Fruit fly (Drosophila melanogaster) whole organism, embryonic: ENCODE results near the gene CG3198.

Source experiments
- Asciz ChIP-seq: fragments of 200-800 bp; sonication (Bioruptor generic); optimal IDR thresholded peaks from 2 replicates; lab custom pipeline; 2017; ENCODE audit warnings: missing biosample characterization, mild to moderate bottlenecking, missing genetic modification characterization, missing genetic modification reagents
- CG10321 ChIP-seq: fragments of 200-800 bp; sonication (Bioruptor generic); IDR thresholded peaks from 2 replicates; pipeline ENCODE4 v1.3.6; 2022; ENCODE audit warnings: missing biosample characterization, missing genetic modification characterization
- CG11695 ChIP-seq: fragments of 200-800 bp; sonication (Bioruptor generic); IDR thresholded peaks from 3 replicates; pipeline ENCODE4 v1.3.6; 2022; ENCODE audit warnings: missing biosample characterization, missing genetic modification characterization
- CG14667 ChIP-seq: fragments of 200-800 bp; sonication (Bioruptor generic); IDR thresholded peaks from 2 replicates; pipeline ENCODE4 v1.3.6; 2022; ENCODE audit warnings: missing biosample characterization, missing genetic modification characterization
- CG17359 ChIP-seq: fragments of 200-800 bp; sonication (Bioruptor generic); optimal IDR thresholded peaks from 3 replicates; lab custom pipeline; 2018; ENCODE audit warnings: missing biosample characterization, mild to moderate bottlenecking, missing genetic modification characterization, moderate library complexity
- CG2678 ChIP-seq: fragments of 200-800 bp; sonication (Bioruptor generic); optimal IDR thresholded peaks from 3 replicates; lab custom pipeline; 2019; ENCODE audit warnings: missing biosample characterization, mild to moderate bottlenecking, missing genetic modification characterization, moderate library complexity
- CG3065 ChIP-seq: fragments of 200-800 bp; sonication (Bioruptor generic); optimal IDR thresholded peaks from 2 replicates; lab custom pipeline; 2016; ENCODE audit warnings: missing biosample characterization, missing genetic modification characterization
- CG31388 ChIP-seq: fragments of 200-800 bp; sonication (Bioruptor generic); optimal IDR thresholded peaks from 2 replicates; lab custom pipeline; 2016; ENCODE audit warnings: missing biosample characterization, missing genetic modification characterization
- CG3281 ChIP-seq: fragments of 200-800 bp; sonication (Bioruptor generic); optimal IDR thresholded peaks from 3 replicates; lab custom pipeline; 2017; ENCODE audit warnings: missing biosample characterization, mild to moderate bottlenecking, missing genetic modification characterization
- CG4854 ChIP-seq: fragments of 200-800 bp; sonication (Bioruptor generic); optimal IDR thresholded peaks from 2 replicates; lab custom pipeline; 2016; ENCODE audit warnings: missing biosample characterization, missing genetic modification characterization, inconsistent platforms
- CG6791 ChIP-seq: fragments of 200-800 bp; sonication (Bioruptor generic); IDR thresholded peaks from 3 replicates; pipeline ENCODE4 v1.3.6; 2022; ENCODE audit warnings: missing biosample characterization, missing genetic modification characterization; ENCODE audit not compliant: partially characterized antibody
- CG7357 ChIP-seq: fragments of 200-800 bp; sonication (Bioruptor generic); IDR thresholded peaks from 3 replicates; pipeline ENCODE4 v1.3.6; 2022; ENCODE audit warnings: missing biosample characterization, missing genetic modification characterization
- CG7745 ChIP-seq: fragments of 200-800 bp; sonication (Bioruptor generic); optimal IDR thresholded peaks from 2 replicates; lab custom pipeline; 2018; ENCODE audit warnings: missing biosample characterization, mild to moderate bottlenecking, missing genetic modification characterization, moderate library complexity
- Camta ChIP-seq: fragments of 200-800 bp; sonication (Bioruptor generic); optimal IDR thresholded peaks from 2 replicates; lab custom pipeline; 2016; ENCODE audit warnings: missing biosample characterization, missing genetic modification characterization
- Chrac-16 ChIP-seq: fragments of 200-800 bp; sonication (Bioruptor generic); optimal IDR thresholded peaks from 3 replicates; lab custom pipeline; 2016; ENCODE audit warnings: missing biosample characterization, missing genetic modification characterization
- CkIIα-i1 ChIP-seq: fragments of 200-800 bp; sonication (Bioruptor generic); IDR thresholded peaks from 2 replicates; pipeline ENCODE4 v1.3.6; 2022; ENCODE audit warnings: missing biosample characterization, missing genetic modification characterization
- Dek ChIP-seq: fragments of 200-800 bp; sonication (Bioruptor generic); optimal IDR thresholded peaks from 3 replicates; lab custom pipeline; 2019; ENCODE audit warnings: missing biosample characterization, mild to moderate bottlenecking, missing genetic modification characterization, moderate library complexity
- Dip2 ChIP-seq: fragments of 200-800 bp; sonication (Bioruptor generic); IDR thresholded peaks from 2 replicates; pipeline ENCODE4 v1.3.6; 2022; ENCODE audit warnings: missing biosample characterization, missing genetic modification characterization
- ERR ChIP-seq: fragments of 200-800 bp; sonication (Bioruptor generic); optimal IDR thresholded peaks from 2 replicates; lab custom pipeline; 2016; ENCODE audit warnings: missing biosample characterization, missing genetic modification characterization
- HHEX ChIP-seq: fragments of 200-800 bp; sonication (Bioruptor generic); optimal IDR thresholded peaks from 3 replicates; lab custom pipeline; 2017; ENCODE audit warnings: missing biosample characterization, mild to moderate bottlenecking, missing genetic modification characterization, missing genetic modification reagents
- HLHmδ ChIP-seq: fragments of 200-800 bp; sonication (Bioruptor generic); optimal IDR thresholded peaks from 2 replicates; lab custom pipeline; 2018; ENCODE audit warnings: missing biosample characterization, mild to moderate bottlenecking, missing genetic modification characterization, moderate library complexity
- Hey ChIP-seq: fragments of 200-800 bp; sonication (Bioruptor generic); optimal IDR thresholded peaks from 3 replicates; lab custom pipeline; 2018; ENCODE audit warnings: missing biosample characterization, mild to moderate bottlenecking, missing genetic modification characterization
- Hmx ChIP-seq: fragments of 200-800 bp; sonication (Bioruptor generic); optimal IDR thresholded peaks from 2 replicates; lab custom pipeline; 2016; ENCODE audit warnings: missing biosample characterization, missing genetic modification characterization
- MESR4 ChIP-seq: fragments of 200-800 bp; sonication (Bioruptor generic); optimal IDR thresholded peaks from 2 replicates; lab custom pipeline; 2018; ENCODE audit warnings: missing biosample characterization, mild to moderate bottlenecking, missing genetic modification characterization, moderate library complexity
- Myb ChIP-seq: fragments of 200-800 bp; sonication (Bioruptor generic); optimal IDR thresholded peaks from 2 replicates; lab custom pipeline; 2016; ENCODE audit warnings: missing biosample characterization, missing genetic modification characterization
- NC2α ChIP-seq: fragments of 200-800 bp; sonication (Bioruptor generic); optimal IDR thresholded peaks from 2 replicates; lab custom pipeline; 2016; ENCODE audit warnings: missing biosample characterization, missing genetic modification characterization
- Nf-YB ChIP-seq: fragments of 200-800 bp; sonication (Bioruptor generic); optimal IDR thresholded peaks from 3 replicates; lab custom pipeline; 2019; ENCODE audit warnings: missing biosample characterization, mild to moderate bottlenecking, missing genetic modification characterization, moderate library complexity
- Optix ChIP-seq: fragments of 200-800 bp; sonication (Bioruptor generic); IDR thresholded peaks from 3 replicates; pipeline ENCODE4 v1.3.6; 2022; ENCODE audit warnings: missing biosample characterization, missing genetic modification characterization
- Rfx ChIP-seq: fragments of 200-800 bp; sonication (Bioruptor generic); IDR thresholded peaks from 2 replicates; pipeline ENCODE4 v1.3.6; 2022; ENCODE audit warnings: missing biosample characterization, missing genetic modification characterization
- Sin3A ChIP-seq: fragments of >200 bp; optimal IDR thresholded peaks from 2 replicates; lab custom pipeline; 2018
- Vsx1 ChIP-seq: fragments of 200-800 bp; sonication (Bioruptor generic); optimal IDR thresholded peaks from 2 replicates; lab custom pipeline; 2017; ENCODE audit warnings: missing biosample characterization, mild to moderate bottlenecking, missing genetic modification characterization, missing genetic modification reagents
- aop ChIP-seq: fragments of 200-800 bp; sonication (Bioruptor generic); IDR thresholded peaks from 2 replicates; pipeline ENCODE4 v1.3.6; 2022; ENCODE audit warnings: missing biosample characterization, missing genetic modification characterization
- bab2 ChIP-seq: fragments of 200-800 bp; sonication (Bioruptor generic); optimal IDR thresholded peaks from 2 replicates; lab custom pipeline; 2016; ENCODE audit warnings: missing biosample characterization, missing genetic modification characterization
- cato ChIP-seq: fragments of 200-800 bp; sonication (Bioruptor generic); optimal IDR thresholded peaks from 2 replicates; lab custom pipeline; 2016; ENCODE audit warnings: missing biosample characterization, missing genetic modification characterization, borderline replicate concordance
- chm ChIP-seq: fragments of 200-800 bp; sonication (Bioruptor generic); IDR thresholded peaks from 2 replicates; pipeline ENCODE4 v1.3.6; 2022; ENCODE audit warnings: missing biosample characterization, missing genetic modification characterization
- chn ChIP-seq: fragments of 200-800 bp; sonication (Bioruptor generic); optimal IDR thresholded peaks from 2 replicates; lab custom pipeline; 2016; ENCODE audit warnings: missing biosample characterization, missing genetic modification characterization
- croc ChIP-seq: fragments of 200-800 bp; sonication (Bioruptor generic); conservative IDR thresholded peaks from 3 replicates; pipeline ENCODE4 v1.3.6; 2022; ENCODE audit warnings: missing biosample characterization, missing genetic modification characterization
- dpn ChIP-seq, 2 experiments: fragments of 200-800 bp; sonication (Bioruptor generic); optimal IDR thresholded peaks; 3 replicates each; lab custom pipeline; 2016; ENCODE audit warnings: missing biosample characterization in 2 of 2, missing genetic modification characterization in 2 of 2
- gfzf ChIP-seq: fragments of 200-800 bp; sonication (Bioruptor generic); optimal IDR thresholded peaks from 2 replicates; lab custom pipeline; 2016; ENCODE audit warnings: missing biosample characterization, mild to moderate bottlenecking, missing genetic modification characterization, moderate library complexity
- grau ChIP-seq: fragments of 200-800 bp; optimal IDR thresholded peaks from 3 replicates; lab custom pipeline; 2019; ENCODE audit warnings: missing biosample characterization, mild to moderate bottlenecking, missing genetic modification characterization, moderate library complexity
- hkb ChIP-seq, 2 experiments: fragments of 200-800 bp in 1 of 2; fragments of >200 bp in 1 of 2; sonication (Bioruptor generic) in 1 of 2; IDR thresholded peaks in 1 of 2; optimal IDR thresholded peaks in 1 of 2; 2 replicates each; pipeline versions ENCODE4 v1.3.6 to Lab custom; 2017 to 2022; ENCODE audit warnings: missing biosample characterization in 1 of 2, missing genetic modification characterization in 1 of 2
- luna ChIP-seq: fragments of 200-800 bp; sonication (Bioruptor generic); optimal IDR thresholded peaks from 2 replicates; lab custom pipeline; 2016; ENCODE audit warnings: missing biosample characterization, missing genetic modification characterization
- odd ChIP-seq: fragments of 200-800 bp; sonication (Bioruptor generic); optimal IDR thresholded peaks from 2 replicates; lab custom pipeline; 2017; ENCODE audit warnings: missing biosample characterization, mild to moderate bottlenecking, missing genetic modification characterization
- org-1 ChIP-seq: fragments of 200-800 bp; sonication (Bioruptor generic); optimal IDR thresholded peaks from 2 replicates; lab custom pipeline; 2017; ENCODE audit warnings: missing biosample characterization, missing genetic modification characterization
- pita ChIP-seq: fragments of 200-800 bp; sonication (Bioruptor generic); optimal IDR thresholded peaks from 2 replicates; lab custom pipeline; 2017; ENCODE audit warnings: missing biosample characterization, mild to moderate bottlenecking, missing genetic modification characterization
- psq ChIP-seq: fragments of 200-800 bp; sonication (Bioruptor generic); optimal IDR thresholded peaks from 2 replicates; lab custom pipeline; 2017; ENCODE audit warnings: missing biosample characterization, missing genetic modification characterization
- schlank ChIP-seq: fragments of 200-800 bp; sonication (Bioruptor generic); optimal IDR thresholded peaks from 2 replicates; lab custom pipeline; 2018; ENCODE audit warnings: missing biosample characterization, mild to moderate bottlenecking, missing genetic modification characterization
- sisA ChIP-seq: fragments of 200-800 bp; sonication (Bioruptor generic); IDR thresholded peaks from 2 replicates; pipeline ENCODE4 v1.3.6; 2022; ENCODE audit warnings: missing biosample characterization, missing genetic modification characterization
- slp2 ChIP-seq: fragments of 200-800 bp; sonication (Bioruptor generic); optimal IDR thresholded peaks from 2 replicates; lab custom pipeline; 2016; ENCODE audit warnings: missing biosample characterization, missing genetic modification characterization
- tap ChIP-seq: fragments of 200-800 bp; optimal IDR thresholded peaks from 3 replicates; lab custom pipeline; 2019; ENCODE audit warnings: missing biosample characterization, mild to moderate bottlenecking, missing genetic modification characterization, moderate library complexity
- wor ChIP-seq: fragments of 200-800 bp; sonication (Bioruptor generic); IDR thresholded peaks from 2 replicates; pipeline ENCODE4 v1.3.6; 2022; ENCODE audit warnings: missing biosample characterization, missing genetic modification characterization

The CG3198 gene

DNA sequence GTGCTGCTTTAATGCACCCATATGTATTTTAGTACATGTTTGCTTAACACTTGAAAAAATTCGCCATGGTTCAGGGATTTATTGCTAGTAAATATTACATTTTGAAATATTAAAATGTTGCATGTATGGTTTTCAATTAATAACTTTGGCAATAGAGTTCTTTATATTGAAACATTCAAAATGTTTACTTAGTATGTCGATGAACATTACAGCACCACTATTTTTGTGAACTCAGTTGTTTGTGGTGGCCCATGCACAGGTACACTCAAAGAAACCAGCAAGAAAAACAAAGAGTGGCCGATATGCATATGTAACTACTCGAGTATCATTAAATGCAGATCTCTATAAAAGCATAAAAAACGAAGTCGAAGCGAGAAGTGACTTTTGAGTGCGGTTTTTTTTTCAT lies 28.3 kb upstream of the CG3198 start (continued):
- TF ChIP-seq hkb (optimal IDR thresholded peaks at IDR 0.05; lab: Kevin White, UChicago) (no peak), hkb (GFP tag; IDR thresholded peaks at IDR 0.05; lab: Robert Waterston, UW) (peak; percentile 78), MESR4 (GFP tag; lab: Kevin White, UChicago) (no peak), croc (GFP tag; lab: Robert Waterston, UW) (peak; percentile 60; the same call in 1 of the 3 replicates), CG3065 (no peak), dpn (GFP tag; optimal IDR thresholded peaks at IDR 0.05; lab: Kevin White, UChicago) (peak; percentile 56 to 63), CG3281 (GFP tag; lab: Kevin White, UChicago) (peak; percentile 15), odd (peak; percentile 28), CG2678 (tag; lab: Kevin White, UChicago) (peak; percentile 76), CG10321 (GFP tag; lab: Robert Waterston, UW) (no peak), wor (peak; percentile 59), Rfx (peak; percentile 29; the same call in 1 of the 2 replicates), pita (GFP tag; lab: Kevin White, UChicago) (no peak), Camta (GFP tag; lab: Kevin White, UChicago) (peak; percentile 63), slp2 (GFP tag; lab: Kevin White, UChicago) (peak; percentile 62), sisA (GFP tag; lab: Robert Waterston, UW) (peak; percentile 77), CG17359 (tag; lab: Kevin White, UChicago) (peak; percentile 81), Sin3A (lab: Kevin White, UChicago) (no peak), tap (tag; lab: Kevin White, UChicago) (peak; percentile 69), gfzf (GFP tag; lab: Kevin White, UChicago) (no peak), aop (GFP tag; lab: Robert Waterston, UW) (no peak), CG31388 (GFP tag; lab: Kevin White, UChicago) (no peak), Optix (GFP tag; lab: Robert Waterston, UW) (peak; percentile 60; the same call in 1 of the 3 replicates), Myb (no peak), Dek (tag; lab: Kevin White, UChicago) (no peak), Chrac-16 (GFP tag; lab: Kevin White, UChicago) (peak; percentile 17), CkIIα-i1 (GFP tag; lab: Robert Waterston, UW) (no peak), Asciz (peak; percentile 77), Hey (tag; lab: Kevin White, UChicago) (no peak), schlank (tag; lab: Kevin White, UChicago) (no peak), Hmx (no peak), bab2 (GFP tag; lab: Kevin White, UChicago) (peak; percentile 65), HLHmδ (GFP tag; lab: Kevin White, UChicago) (no peak), Dip2 (no peak), CG7745 (tag; lab: Kevin White, UChicago) (no peak), luna (GFP tag; lab: Kevin White, UChicago) (no peak), grau (tag; lab: Kevin White, UChicago) (peak; percentile 65), Nf-YB (GFP tag; lab: Kevin White, UChicago) (peak; percentile 32), cato (GFP tag; lab: Kevin White, UChicago) (no peak), CG11695 (GFP tag; lab: Robert Waterston, UW) (peak; percentile 77), NC2α (GFP tag; lab: Kevin White, UChicago) (no peak), CG6791 (GFP tag; lab: Robert Waterston, UW) (no peak), CG4854 (GFP tag; lab: Kevin White, UChicago) (peak; percentile 11), chn (GFP tag; lab: Kevin White, UChicago) (peak; percentile 56), CG14667 (GFP tag; lab: Robert Waterston, UW) (0 out of 2 replicates have a peak, but pooled peaks have one; percentile 32), Vsx1 (no peak), HHEX (GFP tag; lab: Kevin White, UChicago) (peak; percentile 37), ERR (GFP tag; lab: Kevin White, UChicago) (no peak), CG7357 (GFP tag; lab: Robert Waterston, UW) (peak; percentile 61; the same call in 1 of the 3 replicates), psq (GFP tag; lab: Kevin White, UChicago) (no peak), chm (no peak), org-1 (GFP tag; lab: Kevin White, UChicago) (peak; percentile 54)
